Fruit fly (Drosophila melanogaster) whole organism, embryonic: ENCODE data around the gene mRpL46.

Experiments used
- Ada2b ChIP-seq: fragments of 200-800 bp; sonication (Bioruptor generic); IDR thresholded peaks from 2 replicates; pipeline ENCODE4 v1.3.6; 2022; ENCODE audit warnings: missing biosample characterization, missing genetic modification characterization
- Atf3 ChIP-seq: fragments of 200-800 bp; sonication (Bioruptor generic); optimal IDR thresholded peaks from 3 replicates; lab custom pipeline; 2016; ENCODE audit warnings: missing biosample characterization, missing genetic modification characterization
- Blimp-1 ChIP-seq: fragments of 200-800 bp; sonication (Bioruptor generic); optimal IDR thresholded peaks from 3 replicates; lab custom pipeline; 2018; ENCODE audit warnings: missing biosample characterization, missing genetic modification characterization, mild to moderate bottlenecking, moderate library complexity, missing genetic modification reagents
- Bteb2 ChIP-seq: fragments of 200-800 bp; sonication (Bioruptor generic); optimal IDR thresholded peaks from 2 replicates; lab custom pipeline; 2016; ENCODE audit warnings: missing biosample characterization, missing genetic modification characterization
- CG10274 ChIP-seq: fragments of 200-800 bp; sonication (Bioruptor generic); optimal IDR thresholded peaks from 3 replicates; lab custom pipeline; 2017; ENCODE audit warnings: missing biosample characterization, mild to moderate bottlenecking, missing genetic modification characterization
- CG12219 ChIP-seq: fragments of 200-800 bp; sonication (Bioruptor generic); optimal IDR thresholded peaks from 3 replicates; lab custom pipeline; 2018; ENCODE audit warnings: missing biosample characterization, mild to moderate bottlenecking, missing genetic modification characterization
- CG13424 ChIP-seq: fragments of 200-800 bp; sonication (Bioruptor generic); optimal IDR thresholded peaks from 2 replicates; lab custom pipeline; 2019; ENCODE audit warnings: missing biosample characterization, mild to moderate bottlenecking, missing genetic modification characterization, moderate library complexity
- CG1602 ChIP-seq: fragments of 200-800 bp; sonication (Bioruptor generic); optimal IDR thresholded peaks from 3 replicates; lab custom pipeline; 2016; ENCODE audit warnings: missing biosample characterization, missing genetic modification characterization
- CG16863 ChIP-seq: fragments of 200-800 bp; sonication (Bioruptor generic); optimal IDR thresholded peaks from 3 replicates; lab custom pipeline; 2016; ENCODE audit warnings: missing biosample characterization, missing genetic modification characterization
- CG18619 ChIP-seq: fragments of 200-800 bp; sonication (Bioruptor generic); optimal IDR thresholded peaks from 3 replicates; lab custom pipeline; 2017; ENCODE audit warnings: missing biosample characterization, mild to moderate bottlenecking, missing genetic modification characterization
- CG31388 ChIP-seq: fragments of 200-800 bp; sonication (Bioruptor generic); optimal IDR thresholded peaks from 2 replicates; lab custom pipeline; 2016; ENCODE audit warnings: missing biosample characterization, missing genetic modification characterization
- CG43689 ChIP-seq: fragments of 200-800 bp; sonication (Bioruptor generic); IDR thresholded peaks from 2 replicates; pipeline ENCODE4 v1.3.6; 2022; ENCODE audit warnings: missing biosample characterization, missing genetic modification characterization
- CG4404 ChIP-seq: fragments of 200-800 bp; sonication (Bioruptor generic); IDR thresholded peaks from 2 replicates; pipeline ENCODE4 v1.3.6; 2022; ENCODE audit warnings: missing biosample characterization, missing genetic modification characterization
- CG4424 ChIP-seq: fragments of 200-800 bp; sonication (Bioruptor generic); optimal IDR thresholded peaks from 3 replicates; lab custom pipeline; 2016; ENCODE audit warnings: missing biosample characterization, missing genetic modification characterization
- CG5180 ChIP-seq: fragments of 200-800 bp; sonication (Bioruptor generic); optimal IDR thresholded peaks from 3 replicates; lab custom pipeline; 2017; ENCODE audit warnings: missing biosample characterization, missing genetic modification characterization, mild to moderate bottlenecking, moderate library complexity, missing genetic modification reagents
- CG6175 ChIP-seq: fragments of 200-800 bp; sonication (Bioruptor generic); IDR thresholded peaks from 3 replicates; pipeline ENCODE4 v1.3.6; 2022; ENCODE audit warnings: missing biosample characterization, missing genetic modification characterization
- CG7786 ChIP-seq: fragments of 200-800 bp; sonication (Bioruptor generic); optimal IDR thresholded peaks from 2 replicates; lab custom pipeline; 2016; ENCODE audit warnings: missing biosample characterization, missing genetic modification characterization
- CTCF ChIP-seq: fragments of 200-800 bp; sonication (Bioruptor generic); optimal IDR thresholded peaks from 2 replicates; lab custom pipeline; 2017; ENCODE audit warnings: missing biosample characterization, mild to moderate bottlenecking, missing genetic modification characterization, moderate library complexity
- Eip74EF ChIP-seq, 2 experiments: fragments of 200-800 bp in 1 of 2; fragments of >200 bp in 1 of 2; sonication (Bioruptor generic) in 1 of 2; optimal IDR thresholded peaks; 2 replicates each; lab custom pipeline; 2017 to 2019; ENCODE audit warnings: missing biosample characterization in 2 of 2, missing genetic modification characterization in 2 of 2, mild to moderate bottlenecking in 1 of 2, moderate library complexity in 1 of 2
- Elba2 ChIP-seq: fragments of 200-800 bp; sonication (Bioruptor generic); optimal IDR thresholded peaks from 3 replicates; lab custom pipeline; 2016; ENCODE audit warnings: missing biosample characterization, missing genetic modification characterization
- Hr51 ChIP-seq, 2 experiments: fragments of 200-800 bp; sonication (Bioruptor generic); optimal IDR thresholded peaks; 2 replicates in 1 of 2; 3 replicates in 1 of 2; lab custom pipeline; 2016 to 2018; ENCODE audit warnings: missing biosample characterization in 2 of 2, missing genetic modification characterization in 2 of 2, mild to moderate bottlenecking in 1 of 2, moderate library complexity in 1 of 2
- Jarid2 ChIP-seq: fragments of 200-800 bp; sonication (Bioruptor generic); optimal IDR thresholded peaks from 3 replicates; lab custom pipeline; 2017; ENCODE audit warnings: mild to moderate bottlenecking, missing biosample characterization, missing genetic modification reagents, missing genetic modification characterization
- MTF-1 ChIP-seq: fragments of 200-800 bp; sonication (Bioruptor generic); optimal IDR thresholded peaks from 2 replicates; lab custom pipeline; 2018; ENCODE audit warnings: missing biosample characterization, mild to moderate bottlenecking, missing genetic modification characterization, borderline replicate concordance
- Mad ChIP-seq: fragments of 200-800 bp; sonication (Bioruptor generic); optimal IDR thresholded peaks from 2 replicates; lab custom pipeline; 2016; ENCODE audit warnings: missing biosample characterization, missing genetic modification characterization
- Max ChIP-seq: fragments of 200-800 bp; sonication (Bioruptor generic); optimal IDR thresholded peaks from 2 replicates; lab custom pipeline; 2016; ENCODE audit warnings: missing biosample characterization, mild to moderate bottlenecking, missing genetic modification characterization
- Med ChIP-seq: fragments of 200-800 bp; sonication (Bioruptor generic); peaks from one replicate; lab custom pipeline; 2016; ENCODE audit warnings: missing biosample characterization, missing genetic modification characterization, mild to moderate bottlenecking, inconsistent platforms, moderate library complexity
- Scr ChIP-seq: fragments of 200-800 bp; sonication (Bioruptor generic); IDR thresholded peaks from 2 replicates; pipeline ENCODE4 v1.3.6; 2022; ENCODE audit warnings: missing biosample characterization, missing genetic modification characterization; ENCODE audit not compliant: partially characterized antibody
- Tbp ChIP-seq: fragments of >200 bp; optimal IDR thresholded peaks from 2 replicates; lab custom pipeline; 2018; ENCODE audit warnings: missing biosample characterization, missing genetic modification characterization
- bcd ChIP-seq: fragments of 200-800 bp; sonication (Bioruptor generic); optimal IDR thresholded peaks from 2 replicates; lab custom pipeline; 2017; ENCODE audit warnings: missing biosample characterization, mild to moderate bottlenecking, missing genetic modification characterization
- bowl ChIP-seq: fragments of 200-800 bp; sonication (Bioruptor generic); IDR thresholded peaks from 2 replicates; pipeline ENCODE4 v1.3.6; 2022; ENCODE audit warnings: missing biosample characterization, missing genetic modification characterization
- disco-r ChIP-seq: fragments of 200-800 bp; sonication (Bioruptor generic); optimal IDR thresholded peaks from 2 replicates; lab custom pipeline; 2016; ENCODE audit warnings: missing biosample characterization, missing genetic modification characterization
- fu2 ChIP-seq: fragments of 200-800 bp; sonication (Bioruptor generic); optimal IDR thresholded peaks from 2 replicates; lab custom pipeline; 2016; ENCODE audit warnings: missing biosample characterization, missing genetic modification characterization
- her ChIP-seq: fragments of 200-800 bp; sonication (Bioruptor generic); optimal IDR thresholded peaks from 2 replicates; lab custom pipeline; 2016; ENCODE audit warnings: missing biosample characterization, missing genetic modification characterization
- hkb ChIP-seq, 2 experiments: fragments of 200-800 bp in 1 of 2; fragments of >200 bp in 1 of 2; sonication (Bioruptor generic) in 1 of 2; IDR thresholded peaks in 1 of 2; optimal IDR thresholded peaks in 1 of 2; 2 replicates each; pipeline versions ENCODE4 v1.3.6 to Lab custom; 2017 to 2022; ENCODE audit warnings: missing biosample characterization in 1 of 2, missing genetic modification characterization in 1 of 2
- klu ChIP-seq: fragments of 200-800 bp; sonication (Bioruptor generic); IDR thresholded peaks from 2 replicates; pipeline ENCODE4 v1.3.6; 2022; ENCODE audit warnings: missing biosample characterization, missing genetic modification characterization
- nau ChIP-seq: fragments of 200-800 bp; sonication (Bioruptor generic); optimal IDR thresholded peaks from 3 replicates; lab custom pipeline; 2017; ENCODE audit warnings: missing biosample characterization, mild to moderate bottlenecking, missing genetic modification characterization, missing genetic modification reagents
- nerfin-2 ChIP-seq: fragments of 200-800 bp; sonication (Bioruptor generic); IDR thresholded peaks from 2 replicates; pipeline ENCODE4 v1.3.6; 2022; ENCODE audit warnings: missing biosample characterization, missing genetic modification characterization; ENCODE audit not compliant: partially characterized antibody
- nmo ChIP-seq: fragments of 200-800 bp; sonication (Bioruptor generic); optimal IDR thresholded peaks from 2 replicates; lab custom pipeline; 2018; ENCODE audit warnings: missing biosample characterization, mild to moderate bottlenecking, missing genetic modification characterization, moderate library complexity
- nom ChIP-seq: fragments of 200-800 bp; sonication (Bioruptor generic); optimal IDR thresholded peaks from 2 replicates; lab custom pipeline; 2017; ENCODE audit warnings: missing biosample characterization, missing genetic modification characterization, mild to moderate bottlenecking, moderate library complexity, missing genetic modification reagents
- otp ChIP-seq: fragments of 200-800 bp; sonication (Bioruptor generic); IDR thresholded peaks from 3 replicates; pipeline ENCODE4, ENCODE4 v1.3.6; 2022; ENCODE audit warnings: missing biosample characterization, missing genetic modification characterization
- pfk ChIP-seq: fragments of 200-800 bp; sonication (Bioruptor generic); optimal IDR thresholded peaks from 2 replicates; lab custom pipeline; 2018; ENCODE audit warnings: missing biosample characterization, mild to moderate bottlenecking, missing genetic modification characterization, moderate library complexity
- ranshi ChIP-seq: fragments of 200-800 bp; sonication (Bioruptor generic); IDR thresholded peaks from 2 replicates; pipeline ENCODE4 v1.3.6; 2022; ENCODE audit warnings: missing biosample characterization, missing genetic modification characterization
- sc ChIP-seq, 3 experiments: fragments of >200 bp in 2 of 3; fragments of 200-800 bp in 1 of 3; sonication (Bioruptor generic) in 1 of 3; optimal IDR thresholded peaks; 2 replicates in 2 of 3; 3 replicates in 1 of 3; lab custom pipeline; 2017; ENCODE audit warnings: mild to moderate bottlenecking in 1 of 3, missing biosample characterization in 1 of 3, missing genetic modification characterization in 1 of 3, missing genetic modification reagents in 1 of 3
- sd ChIP-seq: fragments of 200-800 bp; sonication (Bioruptor generic); optimal IDR thresholded peaks from 3 replicates; lab custom pipeline; 2018; ENCODE audit warnings: missing biosample characterization, mild to moderate bottlenecking, missing genetic modification characterization, moderate library complexity
- shn ChIP-seq: fragments of 200-800 bp; sonication (Bioruptor generic); optimal IDR thresholded peaks from 3 replicates; lab custom pipeline; 2016; ENCODE audit warnings: missing biosample characterization, missing genetic modification characterization
- sima ChIP-seq: fragments of 200-800 bp; sonication (Bioruptor generic); optimal IDR thresholded peaks from 2 replicates; lab custom pipeline; 2016; ENCODE audit warnings: missing biosample characterization, missing genetic modification characterization
- tin ChIP-seq: fragments of 200-800 bp; sonication (Bioruptor generic); optimal IDR thresholded peaks from 3 replicates; lab custom pipeline; 2016; ENCODE audit warnings: missing biosample characterization, missing genetic modification characterization

Gene mRpL46

DNA sequence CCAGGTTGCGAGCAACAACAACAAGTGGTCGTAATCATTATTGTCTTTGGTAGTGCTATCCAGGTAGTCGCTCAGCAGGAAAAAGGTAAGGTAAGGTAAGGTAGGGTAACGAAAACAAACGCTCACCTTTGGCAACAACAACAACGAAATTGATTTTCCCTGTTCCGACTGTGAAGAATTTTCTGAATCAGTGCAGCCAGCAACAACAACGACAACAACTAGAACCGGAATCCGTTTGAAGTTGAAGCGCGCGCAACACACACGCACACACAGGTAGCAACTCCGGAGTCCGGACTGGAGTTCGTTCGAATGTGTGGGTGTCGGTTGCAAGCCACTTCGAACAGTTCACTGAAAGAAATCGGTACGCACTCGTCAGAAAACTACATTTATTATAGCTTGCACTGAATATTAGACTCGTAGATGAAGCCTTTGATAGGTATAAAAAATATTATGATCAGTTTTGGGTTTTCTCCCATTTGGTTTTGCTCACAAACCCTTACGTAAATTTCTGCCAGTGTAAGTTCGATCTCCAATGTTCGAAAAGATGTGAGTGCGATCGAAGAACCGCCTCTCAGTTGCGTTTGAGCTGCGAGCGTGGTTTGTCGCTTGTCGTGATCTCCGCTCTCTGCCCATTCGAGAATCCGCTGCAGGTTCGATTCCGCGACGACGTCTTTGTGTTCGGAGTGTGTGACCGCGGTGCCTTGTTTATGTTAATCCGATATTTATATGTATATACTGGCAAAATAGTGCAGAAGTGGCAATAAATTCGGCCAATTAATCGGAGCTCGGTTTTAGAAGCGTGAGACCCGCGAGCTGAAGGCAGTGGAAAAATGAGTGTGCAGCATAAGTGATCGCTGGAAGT, 30.7 kb upstream of the mRpL46 start, which contains the start of gene CG13921 (continued):
- TF ChIP-seq otp (GFP tag; lab: Robert Waterston, UW) (peak; percentile 100), CG12219 (GFP tag; lab: Kevin White, UChicago) (peak; percentile 98), sd (tag; lab: Kevin White, UChicago) (peak; percentile 91), bcd (GFP tag; lab: Kevin White, UChicago) (peak; percentile 99), shn (peak; percentile 98), Scr (GFP tag; lab: Robert Waterston, UW) (no peak), disco-r (GFP tag; lab: Kevin White, UChicago) (peak; percentile 98), CG6175 (GFP tag; lab: Robert Waterston, UW) (peak; percentile 98), CG5180 (GFP tag; lab: Kevin White, UChicago) (peak; percentile 100), CG16863 (GFP tag; lab: Kevin White, UChicago) (peak; percentile 98), CG31388 (peak; percentile 98), CG18619 (GFP tag; lab: Kevin White, UChicago) (peak; percentile 98), CG4424 (peak; percentile 100), tin (GFP tag; lab: Kevin White, UChicago) (peak; percentile 100), hkb (optimal IDR thresholded peaks at IDR 0.05; lab: Kevin White, UChicago) (no peak), hkb (GFP tag; IDR thresholded peaks at IDR 0.05; lab: Robert Waterston, UW) (peak; percentile 99), Med (GFP tag; lab: Kevin White, UChicago) (peak; percentile 100), CG4404 (GFP tag; lab: Robert Waterston, UW) (peak; percentile 99), sima (GFP tag; lab: Kevin White, UChicago) (peak; percentile 98), Blimp-1 (GFP tag; lab: Kevin White, UChicago) (peak; percentile 98), nmo (peak; percentile 99), Jarid2 (GFP tag; lab: Kevin White, UChicago) (peak; percentile 93), CG1602 (GFP tag; lab: Kevin White, UChicago) (peak; percentile 99), CG7786 (peak; percentile 98), Max (GFP tag; lab: Kevin White, UChicago) (peak; percentile 99), CG13424 (peak; percentile 99), CTCF (GFP tag; lab: Kevin White, UChicago) (peak; percentile 72), nau (GFP tag; lab: Kevin White, UChicago) (no peak), CG10274 (peak; percentile 95), Ada2b (GFP tag; lab: Robert Waterston, UW) (peak; percentile 99), nom (GFP tag; lab: Kevin White, UChicago) (peak; percentile 99), Hr51 (GFP tag; optimal IDR thresholded peaks at IDR 0.05; lab: Kevin White, UChicago) (peak; percentile 97 to 99), Mad (GFP tag; lab: Kevin White, UChicago) (peak; percentile 99), CG43689 (peak; percentile 96), Eip74EF (GFP tag; optimal IDR thresholded peaks at IDR 0.05; lab: Kevin White, UChicago) (peak in 1 of 2 experiments; percentile 98), Elba2 (peak; percentile 99), ranshi (GFP tag; lab: Robert Waterston, UW) (peak; percentile 99), Tbp (no peak), nerfin-2 (no peak), sc (optimal IDR thresholded peaks at IDR 0.05; lab: Kevin White, UChicago) (no peak), sc (GFP tag; optimal IDR thresholded peaks at IDR 0.05; lab: Kevin White, UChicago) (peak; percentile 98), MTF-1 (peak; percentile 98), klu (GFP tag; lab: Robert Waterston, UW) (peak; percentile 99), pfk (GFP tag; lab: Kevin White, UChicago) (peak; percentile 59), fu2 (GFP tag; lab: Kevin White, UChicago) (peak; percentile 97), Atf3 (GFP tag; lab: Kevin White, UChicago) (peak; percentile 98), bowl (GFP tag; lab: Robert Waterston, UW) (peak; percentile 96), Bteb2 (peak; percentile 98), her (GFP tag; lab: Kevin White, UChicago) (peak; percentile 97)
